Worm (Caenorhabditis elegans) whole organism, L3 larva: ENCODE measurements around the gene tag-276.

Source experiments
- R02D3.7 ChIP-seq: fragments of 150-350 bp; optimal IDR thresholded peaks from 2 replicates; lab custom pipeline; 2014; ENCODE audit warnings: missing biosample characterization, missing genetic modification characterization
- ZK546.5 ChIP-seq: sonication (generic microtip); optimal IDR thresholded peaks from 2 replicates; lab custom pipeline; 2017; ENCODE audit warnings: missing biosample characterization, missing genetic modification characterization
- egl-27 ChIP-seq: sonication (generic microtip); optimal IDR thresholded peaks from 4 replicates; lab custom pipeline; 2017; ENCODE audit warnings: missing biosample characterization, missing genetic modification reagents, missing genetic modification characterization
- elt-2 ChIP-seq: sonication (generic microtip); optimal IDR thresholded peaks from 2 replicates; lab custom pipeline; 2016; ENCODE audit warnings: missing genetic modification reagents, mild to moderate bottlenecking, missing genetic modification characterization, missing compliant biosample characterization
- nhr-12 ChIP-seq: fragments of 150-350 bp; optimal IDR thresholded peaks from 2 replicates; lab custom pipeline; 2014; ENCODE audit warnings: missing biosample characterization, missing genetic modification characterization
- nhr-237 ChIP-seq: fragments of 150-350 bp; optimal IDR thresholded peaks from 2 replicates; lab custom pipeline; 2014; ENCODE audit warnings: missing biosample characterization, missing genetic modification characterization
- nhr-77 ChIP-seq: fragments of 150-350 bp; optimal IDR thresholded peaks from 2 replicates; lab custom pipeline; 2014; ENCODE audit warnings: missing biosample characterization, missing genetic modification characterization
- pqm-1 ChIP-seq: fragments of 150-350 bp; optimal IDR thresholded peaks from 2 replicates; lab custom pipeline; 2017; ENCODE audit warnings: missing biosample characterization, missing genetic modification characterization, inconsistent platforms
- snpc-4 ChIP-seq: fragments of 150-350 bp; optimal IDR thresholded peaks from 2 replicates; lab custom pipeline; 2014; ENCODE audit warnings: missing biosample characterization, missing genetic modification characterization
- tbx-2 ChIP-seq: sonication (generic microtip); optimal IDR thresholded peaks from 2 replicates; lab custom pipeline; 2016; ENCODE audit warnings: mild to moderate bottlenecking, missing genetic modification characterization, missing compliant biosample characterization
- unc-62 ChIP-seq: fragments of 150-350 bp; sonication (generic microtip); optimal IDR thresholded peaks from 4 replicates; lab custom pipeline; 2014; ENCODE audit warnings: missing biosample characterization, missing genetic modification reagents, missing genetic modification characterization
- ztf-11 ChIP-seq: fragments of 150-350 bp; optimal IDR thresholded peaks from 2 replicates; lab custom pipeline; 2014; ENCODE audit warnings: missing biosample characterization, missing genetic modification characterization

- TF ChIP-seq egl-27 (tag; lab: Kevin White, UChicago) (no peak), unc-62 (GFP tag; lab: Kevin White, UChicago) (no peak), elt-2 (tag; lab: Kevin White, UChicago) (no peak), snpc-4 (tag; lab: Kevin White, UChicago) (no peak), pqm-1 (no peak), tbx-2 (tag; lab: Kevin White, UChicago) (no peak), ztf-11 (tag; lab: Kevin White, UChicago) (no peak), R02D3.7 (tag; lab: Kevin White, UChicago) (no peak), nhr-237 (tag; lab: Kevin White, UChicago) (no peak), ZK546.5 (no peak), nhr-77 (tag; lab: Kevin White, UChicago) (no peak), nhr-12 (tag; lab: Kevin White, UChicago) (no peak)
Measured at ce11 chrII:12214562-12214961, 34.4 kb downstream of the tag-276 start.
